Fruit fly (Drosophila melanogaster) whole organism, prepupa: ENCODE measurements around the gene Pdi.

Source experiments
- CG10669 ChIP-seq: fragments of 200-800 bp; sonication (Bioruptor generic); optimal IDR thresholded peaks from 3 replicates; lab custom pipeline; 2018; ENCODE audit warnings: missing biosample characterization, mild to moderate bottlenecking, missing genetic modification characterization, moderate library complexity
- CG11294 ChIP-seq: fragments of 200-800 bp; sonication (Bioruptor generic); IDR thresholded peaks from 2 replicates; pipeline ENCODE4 v1.3.6; 2022; ENCODE audit warnings: missing biosample characterization, missing genetic modification characterization
- CG15336 ChIP-seq: fragments of 200-800 bp; sonication (Bioruptor generic); IDR thresholded peaks from 2 replicates; pipeline ENCODE4 v1.3.6; 2022; ENCODE audit warnings: missing biosample characterization, missing genetic modification characterization
- CG1621 ChIP-seq: fragments of 200-800 bp; sonication (Bioruptor generic); optimal IDR thresholded peaks from 3 replicates; lab custom pipeline; 2018; ENCODE audit warnings: missing biosample characterization, mild to moderate bottlenecking, missing genetic modification characterization
- CG3032 ChIP-seq: fragments of 200-800 bp; optimal IDR thresholded peaks from 2 replicates; lab custom pipeline; 2019; ENCODE audit warnings: missing biosample characterization, mild to moderate bottlenecking, missing genetic modification characterization, moderate library complexity
- CG31627 ChIP-seq: fragments of 200-800 bp; sonication (Bioruptor generic); optimal IDR thresholded peaks from 3 replicates; lab custom pipeline; 2016; ENCODE audit warnings: missing biosample characterization, missing genetic modification characterization
- CG32006 ChIP-seq: fragments of 200-800 bp; sonication (Bioruptor generic); optimal IDR thresholded peaks from 3 replicates; lab custom pipeline; 2017; ENCODE audit warnings: missing biosample characterization, mild to moderate bottlenecking, missing genetic modification characterization
- CG34406 ChIP-seq: fragments of 200-800 bp; sonication (Bioruptor generic); optimal IDR thresholded peaks from 3 replicates; lab custom pipeline; 2016; ENCODE audit warnings: missing biosample characterization, missing genetic modification characterization
- CG3919 ChIP-seq: fragments of 200-800 bp; sonication (Bioruptor generic); optimal IDR thresholded peaks from 3 replicates; lab custom pipeline; 2016; ENCODE audit warnings: missing biosample characterization, missing genetic modification characterization
- CG4318 ChIP-seq: fragments of 200-800 bp; sonication (Bioruptor generic); optimal IDR thresholded peaks from 3 replicates; lab custom pipeline; 2017; ENCODE audit warnings: missing biosample characterization, mild to moderate bottlenecking, missing genetic modification characterization
- CG6163 ChIP-seq: fragments of 200-800 bp; sonication (Bioruptor generic); IDR thresholded peaks from 3 replicates; pipeline ENCODE4 v1.3.6; 2022; ENCODE audit warnings: missing biosample characterization, missing genetic modification characterization
- CG6276 ChIP-seq: fragments of 200-800 bp; sonication (Bioruptor generic); optimal IDR thresholded peaks from 2 replicates; lab custom pipeline; 2017; ENCODE audit warnings: missing biosample characterization, mild to moderate bottlenecking, missing genetic modification characterization
- CG6792 ChIP-seq: fragments of 200-800 bp; sonication (Bioruptor generic); optimal IDR thresholded peaks from 3 replicates; lab custom pipeline; 2016; ENCODE audit warnings: missing biosample characterization, missing genetic modification characterization
- CG6808 ChIP-seq: fragments of 200-800 bp; sonication (Bioruptor generic); optimal IDR thresholded peaks from 3 replicates; lab custom pipeline; 2017; ENCODE audit warnings: missing biosample characterization, missing genetic modification characterization, mild to moderate bottlenecking, moderate library complexity, missing genetic modification reagents
- CG7368 ChIP-seq: fragments of 200-800 bp; sonication (Bioruptor generic); optimal IDR thresholded peaks from 3 replicates; lab custom pipeline; 2016; ENCODE audit warnings: missing biosample characterization, missing genetic modification characterization
- CG8119 ChIP-seq: fragments of 200-800 bp; sonication (Bioruptor generic); IDR thresholded peaks from 3 replicates; pipeline ENCODE4 v1.3.6; 2022; ENCODE audit warnings: missing biosample characterization, missing genetic modification characterization
- CG8319 ChIP-seq: fragments of 200-800 bp; sonication (Bioruptor generic); optimal IDR thresholded peaks from 3 replicates; lab custom pipeline; 2016; ENCODE audit warnings: missing biosample characterization, missing genetic modification characterization
- Eip78C ChIP-seq: fragments of 200-800 bp; sonication (Bioruptor generic); peaks from one replicate; lab custom pipeline; 2016; ENCODE audit warnings: missing biosample characterization, missing genetic modification characterization
- Eip93F ChIP-seq: fragments of 200-800 bp; sonication (Bioruptor generic); optimal IDR thresholded peaks from 2 replicates; lab custom pipeline; 2016; ENCODE audit warnings: missing biosample characterization, mild to moderate bottlenecking, missing genetic modification characterization
- Gug ChIP-seq: fragments of 200-800 bp; sonication (Bioruptor generic); IDR thresholded peaks from 2 replicates; pipeline ENCODE4 v1.3.6; 2022; ENCODE audit warnings: missing biosample characterization, missing genetic modification characterization
- Hr4 ChIP-seq: fragments of 200-800 bp; sonication (Bioruptor generic); optimal IDR thresholded peaks from 3 replicates; lab custom pipeline; 2016; ENCODE audit warnings: missing biosample characterization, missing genetic modification characterization
- Lpt ChIP-seq: fragments of 200-800 bp; sonication (Bioruptor generic); optimal IDR thresholded peaks from 3 replicates; lab custom pipeline; 2016; ENCODE audit warnings: missing biosample characterization, missing genetic modification characterization
- Met ChIP-seq: fragments of 200-800 bp; sonication (Bioruptor generic); optimal IDR thresholded peaks from 3 replicates; lab custom pipeline; 2016; ENCODE audit warnings: missing biosample characterization, missing genetic modification characterization
- OdsH ChIP-seq: fragments of 200-800 bp; sonication (Bioruptor generic); optimal IDR thresholded peaks from 3 replicates; lab custom pipeline; 2016; ENCODE audit warnings: missing biosample characterization, missing genetic modification characterization
- achi ChIP-seq: fragments of 200-800 bp; sonication (Bioruptor generic); optimal IDR thresholded peaks from 3 replicates; lab custom pipeline; 2016; ENCODE audit warnings: missing biosample characterization, missing genetic modification characterization
- acj6 ChIP-seq: fragments of 200-800 bp; sonication (Bioruptor generic); optimal IDR thresholded peaks from 3 replicates; lab custom pipeline; 2016; ENCODE audit warnings: missing biosample characterization, missing genetic modification characterization
- dac ChIP-seq: fragments of 200-800 bp; sonication (Bioruptor generic); optimal IDR thresholded peaks from 2 replicates; lab custom pipeline; 2017; ENCODE audit warnings: missing biosample characterization, mild to moderate bottlenecking, missing genetic modification characterization
- dsx ChIP-seq: fragments of 200-800 bp; optimal IDR thresholded peaks from 3 replicates; lab custom pipeline; 2019; ENCODE audit warnings: missing biosample characterization, mild to moderate bottlenecking, missing genetic modification characterization, moderate library complexity; ENCODE audit not compliant: poor library complexity, severe bottlenecking
- eg ChIP-seq: fragments of 200-800 bp; sonication (Bioruptor generic); IDR thresholded peaks from 3 replicates; pipeline ENCODE4 v1.3.6; 2022; ENCODE audit warnings: missing biosample characterization, missing genetic modification characterization
- fd59A ChIP-seq: fragments of 200-800 bp; sonication (Bioruptor generic); optimal IDR thresholded peaks from 2 replicates; lab custom pipeline; 2017; ENCODE audit warnings: missing biosample characterization, mild to moderate bottlenecking, missing genetic modification characterization, missing genetic modification reagents
- lz ChIP-seq: fragments of 200-800 bp; sonication (Bioruptor generic); optimal IDR thresholded peaks from 3 replicates; lab custom pipeline; 2016; ENCODE audit warnings: missing biosample characterization, missing genetic modification characterization
- net ChIP-seq: fragments of 200-800 bp; sonication (Bioruptor generic); optimal IDR thresholded peaks from 3 replicates; lab custom pipeline; 2016; ENCODE audit warnings: missing biosample characterization, missing genetic modification characterization
- salr ChIP-seq, 2 experiments: fragments of 200-800 bp; sonication (Bioruptor generic); optimal IDR thresholded peaks; 3 replicates each; lab custom pipeline; 2016 to 2018; ENCODE audit warnings: missing biosample characterization in 2 of 2, missing genetic modification characterization in 2 of 2, mild to moderate bottlenecking in 1 of 2
- spab ChIP-seq: fragments of 200-800 bp; sonication (Bioruptor generic); optimal IDR thresholded peaks from 2 replicates; lab custom pipeline; 2017; ENCODE audit warnings: missing biosample characterization, mild to moderate bottlenecking, missing genetic modification characterization, missing genetic modification reagents
- ss ChIP-seq, 2 experiments: fragments of 200-800 bp; sonication (Bioruptor generic); optimal IDR thresholded peaks; 2 replicates in 1 of 2; 3 replicates in 1 of 2; lab custom pipeline; 2017 to 2018; ENCODE audit warnings: mild to moderate bottlenecking in 2 of 2, missing biosample characterization in 2 of 2, missing genetic modification characterization in 2 of 2, moderate library complexity in 1 of 2
- svp ChIP-seq: fragments of 200-800 bp; sonication (Bioruptor generic); peaks from one replicate; lab custom pipeline; 2016; ENCODE audit warnings: missing biosample characterization, missing genetic modification characterization
- topi ChIP-seq: fragments of 200-800 bp; sonication (Bioruptor generic); optimal IDR thresholded peaks from 3 replicates; lab custom pipeline; 2016; ENCODE audit warnings: missing biosample characterization, missing genetic modification characterization

Pdi gene

DNA sequence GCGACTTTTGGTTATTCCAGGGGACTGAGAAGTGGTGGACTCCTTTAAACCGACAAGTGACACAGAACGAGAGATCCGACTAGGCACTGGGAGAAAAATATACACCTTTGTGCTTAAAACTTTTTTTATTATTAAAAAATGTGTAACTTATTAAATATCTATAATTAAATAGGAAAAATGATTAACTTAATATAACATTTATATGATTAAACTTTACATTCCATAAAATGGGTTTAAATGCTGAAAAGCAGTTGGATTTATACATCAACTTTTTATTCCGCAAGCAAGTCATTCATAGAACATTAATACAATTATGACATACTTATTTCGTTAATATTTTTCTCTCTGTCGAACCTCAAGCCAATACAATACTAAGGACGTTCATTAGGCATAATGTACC lies 31.4 kb upstream of the Pdi start (continued):
- TF ChIP-seq CG6808 (GFP tag; lab: Kevin White, UChicago) (peak; percentile 57), CG3919 (peak; percentile 48), CG8319 (peak; percentile 41), CG10669 (GFP tag; lab: Kevin White, UChicago) (peak; percentile 58), dac (GFP tag; lab: Kevin White, UChicago) (no peak), Lpt (GFP tag; lab: Kevin White, UChicago) (no peak), Eip93F (no peak)

DNA sequence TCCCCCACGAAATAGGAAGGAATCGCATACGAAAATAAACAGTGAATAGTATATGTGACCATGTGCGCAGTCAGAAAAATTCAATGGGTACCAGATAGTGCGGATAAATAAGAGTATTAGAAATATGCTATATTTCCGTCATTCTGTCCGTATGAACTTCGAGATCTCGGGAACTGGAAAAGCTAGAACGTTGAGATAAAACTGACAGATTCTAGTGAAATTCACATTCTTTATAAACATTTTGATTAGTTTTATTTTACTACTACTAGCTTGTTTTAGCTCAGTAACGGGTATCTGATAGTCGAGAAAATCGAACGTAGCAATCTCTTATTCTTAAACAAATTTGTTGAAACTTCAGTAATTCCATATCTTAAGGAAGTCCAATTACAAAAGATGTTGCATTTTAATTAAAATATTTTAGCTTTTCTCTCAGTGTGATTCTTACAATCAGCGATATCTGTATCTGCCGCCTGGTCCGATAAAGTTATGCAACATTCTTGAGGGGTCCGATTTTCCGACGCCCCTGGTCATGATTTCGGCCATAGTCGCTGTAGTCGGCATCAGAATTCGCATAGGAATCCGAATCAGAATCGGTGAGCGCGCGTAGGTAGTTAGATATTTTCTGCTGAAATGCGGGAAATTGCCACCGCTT lies 29.9 kb upstream of the Pdi start:
- peak; percentile 55 for TF ChIP-seq Eip78C (GFP tag; lab: Kevin White, UChicago)
- TF ChIP-seq CG4318 (GFP tag; lab: Kevin White, UChicago) = no peak
- no peak for TF ChIP-seq topi
- peak; percentile 10 for TF ChIP-seq CG32006 (GFP tag; lab: Kevin White, UChicago)
- TF ChIP-seq CG1621 (tag; lab: Kevin White, UChicago) = no peak

DNA sequence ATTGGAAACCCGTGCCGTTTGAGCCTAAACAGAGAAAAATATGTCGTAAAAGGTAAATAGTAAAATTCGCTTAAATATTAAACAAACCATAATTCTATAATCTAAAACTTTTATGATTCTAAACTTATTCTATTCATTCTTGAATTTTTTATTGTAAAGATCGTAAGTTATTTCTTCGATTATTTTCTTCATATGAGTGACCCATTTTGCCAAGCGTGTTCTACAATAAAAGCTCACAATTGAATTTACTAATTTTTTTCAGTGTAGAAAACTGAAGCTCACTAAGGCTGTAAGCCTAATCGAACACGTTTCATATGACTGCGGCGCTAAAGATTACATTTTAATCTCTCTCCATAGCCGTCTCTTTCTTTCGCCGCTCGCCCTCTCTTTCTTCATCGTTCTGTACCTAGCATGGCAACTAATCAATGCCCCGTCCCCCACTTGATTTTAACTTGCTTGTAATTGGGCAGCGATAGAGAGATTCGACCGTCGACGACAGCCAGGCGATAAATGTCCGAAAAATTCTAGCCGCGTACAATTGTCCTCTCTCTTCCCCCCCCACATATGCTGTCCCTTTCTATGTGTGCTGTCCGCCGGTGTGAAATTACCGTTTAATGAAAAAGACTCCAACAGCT lies 29.2 kb upstream of the Pdi start:
- TF ChIP-seq CG11294 (no peak), salr (GFP tag; optimal IDR thresholded peaks at IDR 0.05; lab: Kevin White, UChicago) (peak in 1 of 2 experiments; percentile 35), CG3032 (tag; lab: Kevin White, UChicago) (no peak), CG3919 (peak; percentile 34), Eip93F (no peak), CG6276 (GFP tag; lab: Kevin White, UChicago) (peak; percentile 39), Eip78C (GFP tag; lab: Kevin White, UChicago) (peak; percentile 65), Lpt (GFP tag; lab: Kevin White, UChicago) (peak; percentile 17), lz (GFP tag; lab: Kevin White, UChicago) (no peak), CG15336 (GFP tag; lab: Robert Waterston, UW) (peak; percentile 77), eg (GFP tag; lab: Robert Waterston, UW) (peak; percentile 53; the same call in 1 of the 3 replicates), svp (peak; percentile 42), achi (peak; percentile 37), CG4318 (GFP tag; lab: Kevin White, UChicago) (peak; percentile 36), spab (GFP tag; lab: Kevin White, UChicago) (no peak), CG8119 (GFP tag; lab: Robert Waterston, UW) (peak; percentile 75), net (GFP tag; lab: Kevin White, UChicago) (peak; percentile 35), CG6163 (GFP tag; lab: Robert Waterston, UW) (0 out of 3 replicates have a peak, but pooled peaks have one; percentile 17), CG1621 (tag; lab: Kevin White, UChicago) (no peak), OdsH (peak; percentile 36), dsx (no peak), Hr4 (GFP tag; lab: Kevin White, UChicago) (peak; percentile 53), CG7368 (GFP tag; lab: Kevin White, UChicago) (no peak), dac (GFP tag; lab: Kevin White, UChicago) (no peak), Gug (peak; percentile 24; the same call in 1 of the 2 replicates), acj6 (no peak), CG34406 (GFP tag; lab: Kevin White, UChicago) (no peak), CG32006 (GFP tag; lab: Kevin White, UChicago) (peak; percentile 66), fd59A (GFP tag; lab: Kevin White, UChicago) (no peak), CG6808 (GFP tag; lab: Kevin White, UChicago) (no peak), CG8319 (no peak), Met (GFP tag; lab: Kevin White, UChicago) (no peak), CG6792 (GFP tag; lab: Kevin White, UChicago) (no peak), CG31627 (GFP tag; lab: Kevin White, UChicago) (no peak), ss (GFP tag; optimal IDR thresholded peaks at IDR 0.05; lab: Kevin White, UChicago) (no peak)
